Worm (Caenorhabditis elegans): ENCODE data around the gene gst-20.

Gene gst-20

ce11 chrII:13567871-13568270 is 41.8 kb downstream of the gst-20 start, which contains the start of gene Y48E1B.3:
TSS of gene Y48E1B.3 (minus strand) at chrII:13567971.
- TF ChIP-seq nfya-1 (tag; optimal IDR thresholded peaks at IDR 0.05) (no peak), unc-42 (tag; optimal IDR thresholded peaks at IDR 0.05) (no peak), eyg-1 (tag; optimal IDR thresholded peaks at IDR 0.05) (no peak), hlh-6 (tag; optimal IDR thresholded peaks at IDR 0.05) (no peak), K09A11.1 (tag; optimal IDR thresholded peaks at IDR 0.05; ENCODE audit: insufficient read depth) (no peak), dmd-4 (tag; optimal IDR thresholded peaks at IDR 0.05; ENCODE audit: borderline replicate concordance) (no peak), sox-2 (GFP tag; IDR thresholded peaks at IDR 0.05) (no peak), ama-1 (optimal IDR thresholded peaks at IDR 0.05) (no peak), ceh-48 (tag; optimal IDR thresholded peaks at IDR 0.05) (no peak)

- TF ChIP-seq syd-9 (tag; optimal IDR thresholded peaks at IDR 0.05): no peak
- peak; percentile 80 for TF ChIP-seq mec-3 (tag; optimal IDR thresholded peaks at IDR 0.05; ENCODE audit: borderline replicate concordance)
- no peak for TF ChIP-seq rnt-1 (tag; optimal IDR thresholded peaks at IDR 0.05)
- TF ChIP-seq K02D7.2 (tag; optimal IDR thresholded peaks at IDR 0.05): no peak
Measured at ce11 chrII:13560553-13560952, 49.1 kb downstream of the gst-20 start.
